Fruit fly (Drosophila melanogaster): ENCODE results near the gene CG7322.

The CG7322 gene

dm6 chrX:18837046-18837445, 20.5 kb downstream of the CG7322 start (continued):
- TF ChIP-seq ac (GFP tag; optimal IDR thresholded peaks at IDR 0.05) (no peak), CG2712 (tag; optimal IDR thresholded peaks at IDR 0.05) (peak; percentile 62), CG31365 (tag; optimal IDR thresholded peaks at IDR 0.05) (no peak), CG8089 (GFP tag; optimal IDR thresholded peaks at IDR 0.05) (no peak), CG12391 (tag; optimal IDR thresholded peaks at IDR 0.05) (peak; percentile 45), Opbp (GFP tag; IDR thresholded peaks at IDR 0.05; ENCODE audit: partially characterized antibody) (no peak), amos (GFP tag; IDR thresholded peaks at IDR 0.05; ENCODE audit: partially characterized antibody) (no peak), corto (GFP tag; optimal IDR thresholded peaks at IDR 0.05) (no peak), CG11560 (tag; IDR thresholded peaks at IDR 0.05) (no peak), zf30C (GFP tag; optimal IDR thresholded peaks at IDR 0.05) (no peak), ranshi (GFP tag; IDR thresholded peaks at IDR 0.05) (no peak), CG4820 (GFP tag; optimal IDR thresholded peaks at IDR 0.05) (no peak), Side (GFP tag; optimal IDR thresholded peaks at IDR 0.05) (peak; percentile 22), D (optimal IDR thresholded peaks at IDR 0.05) (no peak), D (GFP tag; optimal IDR thresholded peaks at IDR 0.05) (no peak), Abd-B (GFP tag; optimal IDR thresholded peaks at IDR 0.05) (no peak), CG2199 (GFP tag; IDR thresholded peaks at IDR 0.05) (no peak), CG17328 (GFP tag; IDR thresholded peaks at IDR 0.05) (0 out of 2 replicates have a peak, but pooled peaks have one; percentile 23), CG9932 (GFP tag; IDR thresholded peaks at IDR 0.05) (no peak), Ada2b (GFP tag; IDR thresholded peaks at IDR 0.05) (no peak), CG17385 (GFP tag; optimal IDR thresholded peaks at IDR 0.05) (peak; percentile 30), MBD-R2 (GFP tag; IDR thresholded peaks at IDR 0.05) (no peak), fru (optimal IDR thresholded peaks at IDR 0.05) (no peak), dati (GFP tag; IDR thresholded peaks at IDR 0.05) (no peak), zfh1 (GFP tag; IDR thresholded peaks at IDR 0.05) (no peak), Kr (GFP tag; optimal IDR thresholded peaks at IDR 0.05) (no peak), slp2 (GFP tag; optimal IDR thresholded peaks at IDR 0.05) (no peak), vfl (GFP tag; optimal IDR thresholded peaks at IDR 0.05) (no peak), CG2202 (tag; optimal IDR thresholded peaks at IDR 0.05) (no peak), ap (GFP tag; IDR thresholded peaks at IDR 0.05) (no peak), slou (GFP tag; optimal IDR thresholded peaks at IDR 0.05) (no peak), CG13424 (tag; optimal IDR thresholded peaks at IDR 0.05) (no peak), Dip3 (GFP tag; optimal IDR thresholded peaks at IDR 0.05) (no peak), CG12659 (GFP tag; optimal IDR thresholded peaks at IDR 0.05) (peak; percentile 41), CG11247 (GFP tag; IDR thresholded peaks at IDR 0.05) (no peak; the same call in 1 of the 2 replicates), CG43689 (GFP tag; IDR thresholded peaks at IDR 0.05) (0 out of 2 replicates have a peak, but pooled peaks have one; percentile 13), nmo (GFP tag; optimal IDR thresholded peaks at IDR 0.05) (peak; percentile 58), Atf-2 (GFP tag; optimal IDR thresholded peaks at IDR 0.05) (peak; percentile 35), esg (GFP tag; conservative IDR thresholded peaks at IDR 0.05) (peak; percentile 59), ftz-f1 (GFP tag; optimal IDR thresholded peaks at IDR 0.05) (no peak), Aef1 (GFP tag; IDR thresholded peaks at IDR 0.05) (no peak), CG6689 (GFP tag; IDR thresholded peaks at IDR 0.05) (peak; percentile 66), HLH4C (GFP tag; IDR thresholded peaks at IDR 0.05; ENCODE audit: partially characterized antibody) (no peak), CG18262 (tag; optimal IDR thresholded peaks at IDR 0.05) (peak; percentile 49), CkIIα-i1 (GFP tag; IDR thresholded peaks at IDR 0.05) (no peak), CG16815 (GFP tag; optimal IDR thresholded peaks at IDR 0.05) (peak; percentile 19), CG1233 (GFP tag; optimal IDR thresholded peaks at IDR 0.05) (no peak), lilli (GFP tag; optimal IDR thresholded peaks at IDR 0.05) (peak; percentile 32), Oaz (GFP tag; IDR thresholded peaks at IDR 0.05) (no peak), Oli (tag; optimal IDR thresholded peaks at IDR 0.05) (peak; percentile 44), CG13624 (GFP tag; optimal IDR thresholded peaks at IDR 0.05) (no peak), CG3838 (GFP tag; optimal IDR thresholded peaks at IDR 0.05) (no peak), scrt (GFP tag; optimal IDR thresholded peaks at IDR 0.05) (no peak)
